Fruit fly (Drosophila melanogaster) whole organism, embryonic: ENCODE data around the gene Asator.

ENCODE experiments used
- Ada2b ChIP-seq: fragments of 200-800 bp; sonication (Bioruptor generic); IDR thresholded peaks from 2 replicates; pipeline ENCODE4 v1.3.6; 2022; ENCODE audit warnings: missing biosample characterization, missing genetic modification characterization
- Atf-2 ChIP-seq: fragments of 200-800 bp; sonication (Bioruptor generic); optimal IDR thresholded peaks from 2 replicates; lab custom pipeline; 2016; ENCODE audit warnings: missing biosample characterization, missing genetic modification characterization
- CG10147 ChIP-seq: fragments of 200-800 bp; sonication (Bioruptor generic); optimal IDR thresholded peaks from 2 replicates; lab custom pipeline; 2019; ENCODE audit warnings: missing biosample characterization, mild to moderate bottlenecking, missing genetic modification characterization, moderate library complexity
- CG10267 ChIP-seq: fragments of 200-800 bp; sonication (Bioruptor generic); optimal IDR thresholded peaks from 2 replicates; lab custom pipeline; 2018; ENCODE audit warnings: missing biosample characterization, mild to moderate bottlenecking, missing genetic modification characterization, moderate library complexity
- CG10462 ChIP-seq: fragments of 200-800 bp; sonication (Bioruptor generic); optimal IDR thresholded peaks from 2 replicates; lab custom pipeline; 2016; ENCODE audit warnings: missing biosample characterization, missing genetic modification characterization
- CG11723 ChIP-seq: fragments of 200-800 bp; sonication (Bioruptor generic); optimal IDR thresholded peaks from 2 replicates; lab custom pipeline; 2017; ENCODE audit warnings: missing biosample characterization, mild to moderate bottlenecking, missing genetic modification characterization
- CG13424 ChIP-seq: fragments of 200-800 bp; sonication (Bioruptor generic); optimal IDR thresholded peaks from 2 replicates; lab custom pipeline; 2019; ENCODE audit warnings: missing biosample characterization, mild to moderate bottlenecking, missing genetic modification characterization, moderate library complexity
- CG14710 ChIP-seq: fragments of 200-800 bp; sonication (Bioruptor generic); optimal IDR thresholded peaks from 3 replicates; lab custom pipeline; 2019; ENCODE audit warnings: missing biosample characterization, mild to moderate bottlenecking, missing genetic modification characterization, moderate library complexity
- CG16813 ChIP-seq: fragments of 200-800 bp; sonication (Bioruptor generic); IDR thresholded peaks from 3 replicates; pipeline ENCODE4 v1.3.6; 2022; ENCODE audit warnings: missing biosample characterization, missing genetic modification characterization; ENCODE audit not compliant: partially characterized antibody
- CG1792 ChIP-seq: fragments of 200-800 bp; sonication (Bioruptor generic); optimal IDR thresholded peaks from 2 replicates; lab custom pipeline; 2016; ENCODE audit warnings: missing biosample characterization, missing genetic modification characterization
- CG18262 ChIP-seq: fragments of 200-800 bp; optimal IDR thresholded peaks from 3 replicates; lab custom pipeline; 2019; ENCODE audit warnings: missing biosample characterization, mild to moderate bottlenecking, missing genetic modification characterization, moderate library complexity
- CG18619 ChIP-seq: fragments of 200-800 bp; sonication (Bioruptor generic); optimal IDR thresholded peaks from 3 replicates; lab custom pipeline; 2017; ENCODE audit warnings: missing biosample characterization, mild to moderate bottlenecking, missing genetic modification characterization
- CG2116 ChIP-seq: fragments of 200-800 bp; sonication (Bioruptor generic); optimal IDR thresholded peaks from 3 replicates; lab custom pipeline; 2018; ENCODE audit warnings: missing biosample characterization, mild to moderate bottlenecking, missing genetic modification characterization
- CG2199 ChIP-seq: fragments of 200-800 bp; sonication (Bioruptor generic); IDR thresholded peaks from 3 replicates; pipeline ENCODE4 v1.3.6; 2022; ENCODE audit warnings: missing biosample characterization, missing genetic modification characterization
- CG2678 ChIP-seq: fragments of 200-800 bp; sonication (Bioruptor generic); optimal IDR thresholded peaks from 3 replicates; lab custom pipeline; 2019; ENCODE audit warnings: missing biosample characterization, mild to moderate bottlenecking, missing genetic modification characterization, moderate library complexity
- CG2712 ChIP-seq: fragments of 200-800 bp; optimal IDR thresholded peaks from 3 replicates; lab custom pipeline; 2019; ENCODE audit warnings: missing biosample characterization, mild to moderate bottlenecking, missing genetic modification characterization, moderate library complexity
- CG31365 ChIP-seq: fragments of 200-800 bp; sonication (Bioruptor generic); optimal IDR thresholded peaks from 2 replicates; lab custom pipeline; 2018; ENCODE audit warnings: missing biosample characterization, mild to moderate bottlenecking, missing genetic modification characterization
- CG3847 ChIP-seq: fragments of 200-800 bp; sonication (Bioruptor generic); IDR thresholded peaks from 2 replicates; pipeline ENCODE4 v1.3.6; 2022; ENCODE audit warnings: missing biosample characterization, missing genetic modification characterization
- CG43689 ChIP-seq: fragments of 200-800 bp; sonication (Bioruptor generic); IDR thresholded peaks from 2 replicates; pipeline ENCODE4 v1.3.6; 2022; ENCODE audit warnings: missing biosample characterization, missing genetic modification characterization
- CG5180 ChIP-seq: fragments of 200-800 bp; sonication (Bioruptor generic); optimal IDR thresholded peaks from 3 replicates; lab custom pipeline; 2017; ENCODE audit warnings: missing biosample characterization, missing genetic modification characterization, mild to moderate bottlenecking, moderate library complexity, missing genetic modification reagents
- CG6791 ChIP-seq: fragments of 200-800 bp; sonication (Bioruptor generic); IDR thresholded peaks from 3 replicates; pipeline ENCODE4 v1.3.6; 2022; ENCODE audit warnings: missing biosample characterization, missing genetic modification characterization; ENCODE audit not compliant: partially characterized antibody
- CG6813 ChIP-seq: fragments of 200-800 bp; sonication (Bioruptor generic); optimal IDR thresholded peaks from 2 replicates; lab custom pipeline; 2017; ENCODE audit warnings: missing biosample characterization, missing genetic modification characterization, mild to moderate bottlenecking, moderate library complexity, missing genetic modification reagents
- CG7786 ChIP-seq: fragments of 200-800 bp; sonication (Bioruptor generic); optimal IDR thresholded peaks from 2 replicates; lab custom pipeline; 2016; ENCODE audit warnings: missing biosample characterization, missing genetic modification characterization
- CG7928 ChIP-seq: fragments of 200-800 bp; sonication (Bioruptor generic); optimal IDR thresholded peaks from 2 replicates; lab custom pipeline; 2017; ENCODE audit warnings: missing biosample characterization, mild to moderate bottlenecking, missing genetic modification characterization
- CG8944 ChIP-seq: fragments of 200-800 bp; sonication (Bioruptor generic); optimal IDR thresholded peaks from 3 replicates; lab custom pipeline; 2016; ENCODE audit warnings: missing biosample characterization, missing genetic modification characterization
- CG9727 ChIP-seq: fragments of 200-800 bp; sonication (Bioruptor generic); optimal IDR thresholded peaks from 3 replicates; lab custom pipeline; 2017; ENCODE audit warnings: missing biosample characterization, mild to moderate bottlenecking, missing genetic modification characterization
- Dip2 ChIP-seq: fragments of 200-800 bp; sonication (Bioruptor generic); IDR thresholded peaks from 2 replicates; pipeline ENCODE4 v1.3.6; 2022; ENCODE audit warnings: missing biosample characterization, missing genetic modification characterization
- Dll ChIP-seq: fragments of 200-800 bp; sonication (Bioruptor generic); IDR thresholded peaks from 4 replicates; pipeline ENCODE4 v1.3.6; 2022; ENCODE audit warnings: missing biosample characterization, missing genetic modification characterization; ENCODE audit not compliant: partially characterized antibody
- E2f1 ChIP-seq: fragments of 200-800 bp; sonication (Bioruptor generic); IDR thresholded peaks from 2 replicates; pipeline ENCODE4 v1.3.6; 2022; ENCODE audit warnings: missing biosample characterization, missing genetic modification characterization
- Ets65A ChIP-seq: fragments of 200-800 bp; sonication (Bioruptor generic); peaks from one replicate; lab custom pipeline; 2016; ENCODE audit warnings: missing biosample characterization, missing genetic modification characterization
- Kr ChIP-seq: fragments of 200-800 bp; sonication (Bioruptor generic); optimal IDR thresholded peaks from 2 replicates; lab custom pipeline; 2017; ENCODE audit warnings: missing biosample characterization, mild to moderate bottlenecking, missing genetic modification characterization
- MESR4 ChIP-seq: fragments of 200-800 bp; sonication (Bioruptor generic); optimal IDR thresholded peaks from 2 replicates; lab custom pipeline; 2018; ENCODE audit warnings: missing biosample characterization, mild to moderate bottlenecking, missing genetic modification characterization, moderate library complexity
- Nf-YA ChIP-seq: fragments of 200-800 bp; sonication (Bioruptor generic); IDR thresholded peaks from 2 replicates; pipeline ENCODE4 v1.3.6; 2022; ENCODE audit warnings: missing biosample characterization, missing genetic modification characterization
- Oaz ChIP-seq: fragments of 200-800 bp; sonication (Bioruptor generic); IDR thresholded peaks from 2 replicates; pipeline ENCODE4 v1.3.6; 2022; ENCODE audit warnings: missing biosample characterization, missing genetic modification characterization
- Rfx ChIP-seq: fragments of 200-800 bp; sonication (Bioruptor generic); IDR thresholded peaks from 2 replicates; pipeline ENCODE4 v1.3.6; 2022; ENCODE audit warnings: missing biosample characterization, missing genetic modification characterization
- Rx ChIP-seq: fragments of 200-800 bp; sonication (Bioruptor generic); IDR thresholded peaks from 2 replicates; pipeline ENCODE4 v1.3.6; 2022; ENCODE audit warnings: missing biosample characterization, missing genetic modification characterization
- Stat92E ChIP-seq, 3 experiments: fragments of >200 bp in 2 of 3; fragments of 200-800 bp in 1 of 3; sonication (Bioruptor generic) in 1 of 3; optimal IDR thresholded peaks; 2 replicates each; lab custom pipeline; 2017 to 2019; ENCODE audit warnings: missing biosample characterization in 3 of 3, missing genetic modification characterization in 3 of 3, mild to moderate bottlenecking in 1 of 3, moderate library complexity in 1 of 3
- ase ChIP-seq: fragments of 200-800 bp; sonication (Bioruptor generic); IDR thresholded peaks from 3 replicates; pipeline ENCODE4 v1.3.6; 2022; ENCODE audit warnings: missing biosample characterization, missing genetic modification characterization
- cato ChIP-seq: fragments of 200-800 bp; sonication (Bioruptor generic); optimal IDR thresholded peaks from 2 replicates; lab custom pipeline; 2016; ENCODE audit warnings: missing biosample characterization, missing genetic modification characterization, borderline replicate concordance
- chinmo ChIP-seq: fragments of 200-800 bp; sonication (Bioruptor generic); IDR thresholded peaks from 4 replicates; pipeline ENCODE4 v1.3.6; 2022; ENCODE audit warnings: missing biosample characterization, missing genetic modification characterization; ENCODE audit not compliant: partially characterized antibody
- ci ChIP-seq: fragments of 200-800 bp; sonication (Bioruptor generic); IDR thresholded peaks from 3 replicates; pipeline ENCODE4 v1.3.6; 2022; ENCODE audit warnings: missing biosample characterization, missing genetic modification characterization
- crp ChIP-seq, 2 experiments: fragments of 200-800 bp; sonication (Bioruptor generic); optimal IDR thresholded peaks; 2 replicates in 1 of 2; 3 replicates in 1 of 2; lab custom pipeline; 2017; ENCODE audit warnings: missing biosample characterization in 2 of 2, missing genetic modification characterization in 2 of 2, mild to moderate bottlenecking in 1 of 2, moderate library complexity in 1 of 2
- gce ChIP-seq: fragments of 200-800 bp; sonication (Bioruptor generic); IDR thresholded peaks from 3 replicates; pipeline ENCODE4 v1.3.6; 2022; ENCODE audit warnings: missing biosample characterization, missing genetic modification characterization
- gfzf ChIP-seq: fragments of 200-800 bp; sonication (Bioruptor generic); optimal IDR thresholded peaks from 2 replicates; lab custom pipeline; 2016; ENCODE audit warnings: missing biosample characterization, mild to moderate bottlenecking, missing genetic modification characterization, moderate library complexity
- mam ChIP-seq: fragments of 200-800 bp; sonication (Bioruptor generic); optimal IDR thresholded peaks from 3 replicates; lab custom pipeline; 2016; ENCODE audit warnings: missing biosample characterization, missing genetic modification characterization
- sens ChIP-seq: fragments of 200-800 bp; sonication (Bioruptor generic); peaks from one replicate; lab custom pipeline; 2016; ENCODE audit warnings: missing biosample characterization, missing genetic modification characterization
- slbo ChIP-seq: fragments of 200-800 bp; sonication (Bioruptor generic); IDR thresholded peaks from 2 replicates; pipeline ENCODE4 v1.3.6; 2022; ENCODE audit warnings: missing biosample characterization, missing genetic modification characterization
- sob ChIP-seq: fragments of 200-800 bp; sonication (Bioruptor generic); IDR thresholded peaks from 2 replicates; pipeline ENCODE4 v1.3.6; 2022; ENCODE audit warnings: missing biosample characterization, missing genetic modification characterization
- unpg ChIP-seq: fragments of 200-800 bp; sonication (Bioruptor generic); optimal IDR thresholded peaks from 3 replicates; lab custom pipeline; 2018; ENCODE audit warnings: missing biosample characterization, mild to moderate bottlenecking, missing genetic modification characterization, moderate library complexity
- zf30C ChIP-seq: fragments of 200-800 bp; sonication (Bioruptor generic); optimal IDR thresholded peaks from 3 replicates; lab custom pipeline; 2018; ENCODE audit warnings: missing biosample characterization, mild to moderate bottlenecking, missing genetic modification characterization

Asator gene

DNA sequence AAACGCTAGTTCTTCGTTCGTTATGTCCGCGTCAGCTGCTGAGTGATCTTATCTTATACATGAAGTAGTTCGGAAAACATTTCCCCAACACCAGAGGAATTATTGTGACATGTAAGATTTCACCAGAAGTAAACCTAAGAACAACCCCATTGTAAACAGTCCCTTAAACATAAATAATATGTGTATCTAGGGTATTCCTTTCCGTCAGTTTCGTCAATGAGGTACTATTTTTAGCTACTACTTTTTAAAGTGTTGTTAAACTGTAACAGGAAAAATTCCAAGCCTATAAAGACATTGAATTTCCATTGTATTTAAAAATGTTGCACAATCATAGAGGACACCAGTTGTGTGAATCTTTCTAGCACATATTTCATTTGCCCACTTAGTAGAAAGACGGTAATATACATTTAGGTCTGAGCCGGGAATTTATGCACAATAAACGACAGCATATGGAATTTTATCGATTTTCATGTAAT is 6.1 kb downstream of the Asator start (continued):
- TF ChIP-seq CG2678 (tag; lab: Kevin White, UChicago) (no peak), Kr (GFP tag; lab: Kevin White, UChicago) (no peak), CG18262 (no peak), CG10267 (tag; lab: Kevin White, UChicago) (peak; percentile 82), CG7786 (peak; percentile 21), CG5180 (GFP tag; lab: Kevin White, UChicago) (no peak), CG1792 (no peak), sob (GFP tag; lab: Robert Waterston, UW) (0 out of 2 replicates have a peak, but pooled peaks have one; percentile 39), Rfx (GFP tag; lab: Robert Waterston, UW) (no peak), gce (GFP tag; lab: Robert Waterston, UW) (no peak), CG14710 (peak; percentile 35), Nf-YA (GFP tag; lab: Robert Waterston, UW) (no peak), crp (GFP tag; optimal IDR thresholded peaks at IDR 0.05; lab: Kevin White, UChicago) (peak in 1 of 2 experiments; percentile 58), CG10147 (GFP tag; lab: Kevin White, UChicago) (no peak), CG6791 (GFP tag; lab: Robert Waterston, UW) (0 out of 3 replicates have a peak, but pooled peaks have one; percentile 36), Ada2b (GFP tag; lab: Robert Waterston, UW) (no peak), CG13424 (tag; lab: Kevin White, UChicago) (peak; percentile 6), chinmo (GFP tag; lab: Robert Waterston, UW) (no peak), CG43689 (GFP tag; lab: Robert Waterston, UW) (no peak), Dll (no peak), cato (GFP tag; lab: Kevin White, UChicago) (no peak), CG7928 (GFP tag; lab: Kevin White, UChicago) (no peak), CG8944 (GFP tag; lab: Kevin White, UChicago) (no peak), MESR4 (peak; percentile 28), mam (GFP tag; lab: Kevin White, UChicago) (peak; percentile 6), Ets65A (peak; percentile 87), slbo (GFP tag; lab: Robert Waterston, UW) (no peak; the same call in 1 of the 2 replicates), CG2199 (GFP tag; lab: Robert Waterston, UW) (peak; percentile 92), CG18619 (GFP tag; lab: Kevin White, UChicago) (no peak), E2f1 (GFP tag; lab: Robert Waterston, UW) (no peak), unpg (no peak), gfzf (GFP tag; lab: Kevin White, UChicago) (peak; percentile 30), CG10462 (GFP tag; lab: Kevin White, UChicago) (no peak), Atf-2 (GFP tag; lab: Kevin White, UChicago) (peak; percentile 34), Stat92E (GFP tag; optimal IDR thresholded peaks at IDR 0.05; lab: Kevin White, UChicago) (peak in 1 of 3 experiments; percentile 7), Oaz (GFP tag; lab: Robert Waterston, UW) (no peak), CG31365 (no peak), Dip2 (GFP tag; lab: Robert Waterston, UW) (no peak), CG11723 (GFP tag; lab: Kevin White, UChicago) (peak; percentile 53), CG16813 (GFP tag; lab: Robert Waterston, UW) (0 out of 3 replicates have a peak, but pooled peaks have one; percentile 22), ci (GFP tag; lab: Robert Waterston, UW) (0 out of 3 replicates have a peak, but pooled peaks have one; percentile 9), CG2712 (tag; lab: Kevin White, UChicago) (peak; percentile 10), zf30C (GFP tag; lab: Kevin White, UChicago) (no peak), sens (GFP tag; lab: Kevin White, UChicago) (peak; percentile 86), CG9727 (GFP tag; lab: Kevin White, UChicago) (no peak), CG3847 (GFP tag; lab: Robert Waterston, UW) (no peak), CG6813 (GFP tag; lab: Kevin White, UChicago) (no peak), CG2116 (GFP tag; lab: Kevin White, UChicago) (peak; percentile 26), ase (GFP tag; lab: Robert Waterston, UW) (no peak), Rx (GFP tag; lab: Robert Waterston, UW) (no peak)
